Worm (Caenorhabditis elegans) whole organism, early embryonic: ENCODE data around the gene tbx-38.

Source experiments
- B0310.2 ChIP-seq: sonication (generic microtip); optimal IDR thresholded peaks from 2 replicates; lab custom pipeline; 2016; ENCODE audit warnings: mild to moderate bottlenecking, missing genetic modification characterization, missing compliant biosample characterization
- F13C5.2 ChIP-seq: sonication (generic microtip); optimal IDR thresholded peaks from 2 replicates; lab custom pipeline; 2017; ENCODE audit warnings: mild to moderate bottlenecking, missing genetic modification characterization, inconsistent platforms, missing compliant biosample characterization
- aly-1 ChIP-seq: sonication (generic microtip); optimal IDR thresholded peaks from 2 replicates; lab custom pipeline; 2016; ENCODE audit warnings: missing genetic modification characterization, missing compliant biosample characterization
- ama-1 ChIP-seq: fragments of 150-350 bp; optimal IDR thresholded peaks from 2 replicates; lab custom pipeline; 2014
- ceh-13 ChIP-seq: fragments of 200-800 bp; sonication (Bioruptor generic); optimal IDR thresholded peaks from 2 replicates; lab custom pipeline; 2018; ENCODE audit warnings: mild to moderate bottlenecking, missing genetic modification characterization, missing compliant biosample characterization
- ceh-36 ChIP-seq: sonication (generic microtip); optimal IDR thresholded peaks from 2 replicates; lab custom pipeline; 2016; ENCODE audit warnings: missing genetic modification characterization, inconsistent platforms, missing compliant biosample characterization
- ets-7 ChIP-seq: sonication (generic microtip); optimal IDR thresholded peaks from 2 replicates; lab custom pipeline; 2016; ENCODE audit warnings: missing genotype, missing genetic modification characterization, missing compliant biosample characterization
- flt-1 ChIP-seq: fragments of 200-800 bp; sonication (Bioruptor generic); IDR thresholded peaks from 2 replicates; pipeline ENCODE4 v1.3.6; 2022; ENCODE audit warnings: missing genetic modification characterization, missing compliant biosample characterization
- hmbx-1 ChIP-seq: sonication (generic microtip); optimal IDR thresholded peaks from 2 replicates; lab custom pipeline; 2016; ENCODE audit warnings: mild to moderate bottlenecking, missing genetic modification characterization, missing compliant biosample characterization
- hmg-4 ChIP-seq: fragments of 200-800 bp; sonication (Bioruptor generic); optimal IDR thresholded peaks from 2 replicates; lab custom pipeline; 2018; ENCODE audit warnings: mild to moderate bottlenecking, missing genetic modification characterization, missing compliant biosample characterization
- hnd-1 ChIP-seq: sonication (generic microtip); optimal IDR thresholded peaks from 2 replicates; lab custom pipeline; 2016; ENCODE audit warnings: missing genetic modification characterization, missing compliant biosample characterization
- pes-1 ChIP-seq: fragments of 200-800 bp; sonication (Bioruptor generic); IDR thresholded peaks from 2 replicates; pipeline ENCODE4 v1.3.6; 2022; ENCODE audit warnings: missing genetic modification reagents, missing genetic modification characterization, missing compliant biosample characterization
- scrt-1 ChIP-seq: fragments of 200-800 bp; sonication (Bioruptor generic); IDR thresholded peaks from 2 replicates; pipeline ENCODE4 v1.3.6; 2022; ENCODE audit warnings: missing genetic modification characterization, missing compliant biosample characterization
- sea-1 ChIP-seq: fragments of 200-800 bp; sonication (Bioruptor generic); conservative IDR thresholded peaks from 2 replicates; pipeline ENCODE4 v1.3.6; 2022; ENCODE audit warnings: missing genetic modification characterization, missing compliant biosample characterization
- tbx-11 ChIP-seq: fragments of 200-800 bp; sonication (Bioruptor generic); IDR thresholded peaks from 2 replicates; pipeline ENCODE4 v1.3.6; 2022; ENCODE audit warnings: missing genetic modification characterization, missing compliant biosample characterization
- tbx-37 ChIP-seq: fragments of 200-800 bp; sonication (Bioruptor generic); conservative IDR thresholded peaks from 2 replicates; pipeline ENCODE4 v1.3.6; 2022; ENCODE audit warnings: missing genetic modification reagents, missing genetic modification characterization, missing compliant biosample characterization
- tra-4 ChIP-seq: sonication (generic microtip); optimal IDR thresholded peaks from 2 replicates; lab custom pipeline; 2017; ENCODE audit warnings: missing genetic modification characterization, missing compliant biosample characterization

tbx-38 gene

DNA sequence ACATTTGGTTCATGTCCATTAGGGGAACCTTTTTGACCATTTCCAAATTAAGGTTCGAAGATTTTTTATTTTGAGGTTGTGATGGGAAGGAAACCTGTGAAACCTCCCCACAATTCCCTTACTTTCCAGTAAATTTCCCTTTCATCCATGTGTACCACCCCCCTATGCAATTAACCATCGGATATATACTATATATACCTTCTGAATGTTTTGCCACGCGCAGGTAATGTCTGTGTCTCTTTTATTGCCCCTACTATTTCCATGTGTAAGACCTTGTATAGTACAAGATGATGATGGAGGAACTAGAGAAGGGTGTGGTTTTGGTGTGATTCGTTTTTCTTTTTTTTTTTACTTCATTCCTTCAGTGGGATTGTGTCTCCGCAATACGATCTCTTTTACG, 28.8 kb upstream of the tbx-38 start:
- no peak for TF ChIP-seq ama-1 (lab: Kevin White, UChicago)
- TF ChIP-seq ceh-13 (GFP tag; lab: Kevin White, UChicago), result no peak
- no peak for TF ChIP-seq ceh-36 (tag; lab: Kevin White, UChicago)
- no peak for TF ChIP-seq aly-1 (tag; lab: Kevin White, UChicago)
- TF ChIP-seq tbx-37 (GFP tag; lab: Robert Waterston, UW), result no peak
- TF ChIP-seq hmbx-1 (tag; lab: Kevin White, UChicago), result no peak
- no peak for TF ChIP-seq B0310.2 (tag; lab: Kevin White, UChicago)
- no peak for TF ChIP-seq F13C5.2 (tag; lab: Kevin White, UChicago)
- TF ChIP-seq tra-4, result no peak
- TF ChIP-seq sea-1 (GFP tag; lab: Robert Waterston, UW), result no peak
- no peak for TF ChIP-seq hmg-4
- TF ChIP-seq scrt-1 (GFP tag; lab: Robert Waterston, UW), result no peak

ce11 chrIII:11811839-11812238, 26.0 kb upstream of the tbx-38 start:
- no peak for TF ChIP-seq aly-1 (tag; lab: Kevin White, UChicago)
- no peak for TF ChIP-seq hmg-4
- TF ChIP-seq hnd-1 (tag; lab: Kevin White, UChicago), result no peak
- no peak for TF ChIP-seq scrt-1 (GFP tag; lab: Robert Waterston, UW)
- no peak for TF ChIP-seq pes-1 (GFP tag; lab: Robert Waterston, UW)
- no peak for TF ChIP-seq ceh-36 (tag; lab: Kevin White, UChicago)
- TF ChIP-seq F13C5.2 (tag; lab: Kevin White, UChicago), result no peak
- no peak for TF ChIP-seq tbx-37 (GFP tag; lab: Robert Waterston, UW)
- TF ChIP-seq ceh-13 (GFP tag; lab: Kevin White, UChicago), result no peak
- no peak for TF ChIP-seq sea-1 (GFP tag; lab: Robert Waterston, UW)
- TF ChIP-seq ama-1 (lab: Kevin White, UChicago), result no peak
- no peak for TF ChIP-seq flt-1 (GFP tag; lab: Robert Waterston, UW)
- no peak for TF ChIP-seq tra-4
- no peak for TF ChIP-seq ets-7 (tag; lab: Kevin White, UChicago)
- TF ChIP-seq hmbx-1 (tag; lab: Kevin White, UChicago), result no peak

- no peak for TF ChIP-seq aly-1 (tag; lab: Kevin White, UChicago)
- no peak for TF ChIP-seq hnd-1 (tag; lab: Kevin White, UChicago)
- TF ChIP-seq tra-4, result no peak
- TF ChIP-seq tbx-37 (GFP tag; lab: Robert Waterston, UW), result no peak
- no peak for TF ChIP-seq tbx-11 (GFP tag; lab: Robert Waterston, UW)
- no peak for TF ChIP-seq pes-1 (GFP tag; lab: Robert Waterston, UW)
- TF ChIP-seq B0310.2 (tag; lab: Kevin White, UChicago), result no peak
- TF ChIP-seq F13C5.2 (tag; lab: Kevin White, UChicago), result no peak
- TF ChIP-seq ceh-13 (GFP tag; lab: Kevin White, UChicago), result no peak
- TF ChIP-seq ets-7 (tag; lab: Kevin White, UChicago), result no peak
- no peak for TF ChIP-seq flt-1 (GFP tag; lab: Robert Waterston, UW)
These were observed 24.6 kb upstream of the tbx-38 start, which contains the start of gene C18D11.6 for ce11 chrIII:11810447-11810846. Gene C18D11.6 (plus strand): TSS chrIII:11810556.

DNA sequence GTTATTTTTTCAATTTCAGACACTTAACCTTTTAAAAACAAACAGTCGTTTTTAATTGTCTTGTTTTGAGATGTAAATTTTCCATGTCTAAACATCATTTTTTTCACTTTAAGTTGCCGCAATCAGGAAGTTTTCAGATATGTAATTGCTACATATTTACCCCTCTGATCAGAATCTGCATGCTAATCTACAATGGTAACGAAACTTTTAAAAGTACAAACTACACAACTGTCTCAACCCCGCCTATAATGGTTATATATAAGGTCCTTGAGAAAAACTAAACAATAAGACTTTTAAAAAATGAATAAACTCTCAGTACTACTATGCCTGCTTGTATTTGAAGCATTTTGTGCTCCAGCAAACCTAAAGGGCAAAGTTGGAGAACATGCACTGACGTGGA, 23.0 kb upstream of the tbx-38 start, which contains the start of gene C18D11.9:
C18D11.9 (plus strand) TSS at position 301 of the 400 bp plus-strand sequence.
- TF ChIP-seq tbx-37 (GFP tag; lab: Robert Waterston, UW), result no peak
- TF ChIP-seq aly-1 (tag; lab: Kevin White, UChicago), result no peak
- TF ChIP-seq F13C5.2 (tag; lab: Kevin White, UChicago), result no peak
- no peak for TF ChIP-seq tbx-11 (GFP tag; lab: Robert Waterston, UW)
- no peak for TF ChIP-seq tra-4
- TF ChIP-seq flt-1 (GFP tag; lab: Robert Waterston, UW), result no peak
- no peak for TF ChIP-seq hmg-4
- no peak for TF ChIP-seq B0310.2 (tag; lab: Kevin White, UChicago)
- TF ChIP-seq sea-1 (GFP tag; lab: Robert Waterston, UW), result no peak
- TF ChIP-seq ets-7 (tag; lab: Kevin White, UChicago), result no peak
- no peak for TF ChIP-seq ceh-13 (GFP tag; lab: Kevin White, UChicago)
- TF ChIP-seq pes-1 (GFP tag; lab: Robert Waterston, UW), result no peak

DNA sequence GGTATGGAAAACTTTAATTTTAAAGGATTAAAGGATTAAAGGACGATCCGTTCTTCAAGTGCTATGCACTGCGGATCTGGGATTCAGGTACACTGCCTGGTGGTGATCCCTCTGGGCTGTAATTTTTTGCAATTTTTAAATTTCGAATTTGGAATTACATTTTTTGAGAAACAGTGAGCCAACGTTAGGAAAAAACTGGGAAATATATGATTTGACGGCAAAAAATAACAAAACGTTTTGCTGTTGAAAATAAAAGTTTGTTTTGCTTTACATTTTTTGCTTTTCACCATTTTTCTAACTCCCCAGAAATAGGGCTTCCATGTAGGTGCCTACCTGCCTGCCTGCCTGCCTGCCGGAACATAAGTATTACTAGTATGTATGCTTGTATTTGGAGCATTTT, 21.6 kb upstream of the tbx-38 start, which contains the start of gene C18D11.10:
C18D11.10 (plus strand) TSS at position 301 of the 400 bp plus-strand sequence.
- TF ChIP-seq scrt-1 (GFP tag; lab: Robert Waterston, UW) (no peak), B0310.2 (tag; lab: Kevin White, UChicago) (no peak), aly-1 (tag; lab: Kevin White, UChicago) (no peak), tbx-11 (GFP tag; lab: Robert Waterston, UW) (no peak), sea-1 (GFP tag; lab: Robert Waterston, UW) (no peak), hmg-4 (no peak), hnd-1 (tag; lab: Kevin White, UChicago) (no peak), flt-1 (GFP tag; lab: Robert Waterston, UW) (no peak), ceh-13 (GFP tag; lab: Kevin White, UChicago) (no peak), tra-4 (no peak), F13C5.2 (tag; lab: Kevin White, UChicago) (no peak), ets-7 (tag; lab: Kevin White, UChicago) (no peak), ama-1 (lab: Kevin White, UChicago) (no peak), pes-1 (GFP tag; lab: Robert Waterston, UW) (no peak), hmbx-1 (tag; lab: Kevin White, UChicago) (no peak), tbx-37 (GFP tag; lab: Robert Waterston, UW) (no peak)

- TF ChIP-seq aly-1 (tag; lab: Kevin White, UChicago) (no peak), F13C5.2 (tag; lab: Kevin White, UChicago) (no peak), hmg-4 (no peak), ceh-13 (GFP tag; lab: Kevin White, UChicago) (no peak), hnd-1 (tag; lab: Kevin White, UChicago) (no peak), ets-7 (tag; lab: Kevin White, UChicago) (no peak), tbx-37 (GFP tag; lab: Robert Waterston, UW) (no peak), tra-4 (no peak), sea-1 (GFP tag; lab: Robert Waterston, UW) (no peak), ama-1 (lab: Kevin White, UChicago) (no peak), scrt-1 (GFP tag; lab: Robert Waterston, UW) (no peak), B0310.2 (tag; lab: Kevin White, UChicago) (no peak), flt-1 (GFP tag; lab: Robert Waterston, UW) (no peak), hmbx-1 (tag; lab: Kevin White, UChicago) (no peak)
These were observed 20.8 kb upstream of the tbx-38 start, which contains the start of gene C18D11.7 for ce11 chrIII:11806695-11807094. Gene C18D11.7 (minus strand): TSS chrIII:11806795.
